Worm (Caenorhabditis elegans): ENCODE data around the gene kqt-2.

DNA sequence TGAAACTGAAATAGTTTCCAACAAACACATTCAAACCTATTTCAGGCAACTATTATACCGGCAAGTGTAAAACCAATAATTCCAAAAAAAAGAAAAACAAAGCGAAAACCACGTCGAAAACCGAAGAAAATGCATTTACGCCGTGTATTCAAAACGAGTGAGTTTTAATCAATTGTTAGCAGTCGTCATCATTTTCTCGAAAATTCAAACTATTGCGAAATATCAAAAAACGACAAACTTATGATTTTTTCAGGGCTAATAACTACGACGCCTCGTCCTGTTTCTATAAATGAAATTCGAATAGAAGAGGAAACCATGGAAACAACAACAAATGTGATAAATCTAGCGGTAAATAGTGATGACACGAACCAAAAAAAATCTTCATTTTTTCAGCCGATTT, 40.0 kb upstream of the kqt-2 start:
- TF ChIP-seq nhr-11 (tag; optimal IDR thresholded peaks at IDR 0.05) (no peak), lin-35 (GFP tag; optimal IDR thresholded peaks at IDR 0.05) (no peak), egl-27 (tag; optimal IDR thresholded peaks at IDR 0.05) (no peak), mdl-1 (tag; optimal IDR thresholded peaks at IDR 0.05) (no peak), aha-1 (tag; optimal IDR thresholded peaks at IDR 0.05) (no peak), efl-1 (optimal IDR thresholded peaks at IDR 0.05) (no peak), efl-1 (GFP tag; optimal IDR thresholded peaks at IDR 0.05 in 1 of 2) (no peak), nhr-237 (tag; optimal IDR thresholded peaks at IDR 0.05) (no peak), blmp-1 (tag; optimal IDR thresholded peaks at IDR 0.05) (no peak), nhr-19 (GFP tag; conservative IDR thresholded peaks at IDR 0.05) (no peak), fos-1 (tag; optimal IDR thresholded peaks at IDR 0.05) (no peak)

Measured in whole organism, L1 larva.